Fruit fly (Drosophila melanogaster) whole organism, prepupa: ENCODE measurements around the gene tara.
A peak's percentile ranks its signal among the peaks of the same experiment; 100 is the strongest.

ENCODE experiments used
- CG10631 ChIP-seq: fragments of 200-800 bp; sonication (Bioruptor generic); optimal IDR thresholded peaks from 2 replicates; lab custom pipeline; 2016; ENCODE audit warnings: missing biosample characterization, missing genetic modification characterization
- CG10669 ChIP-seq: fragments of 200-800 bp; sonication (Bioruptor generic); optimal IDR thresholded peaks from 3 replicates; lab custom pipeline; 2018; ENCODE audit warnings: missing biosample characterization, mild to moderate bottlenecking, missing genetic modification characterization, moderate library complexity
- CG11294 ChIP-seq: fragments of 200-800 bp; sonication (Bioruptor generic); IDR thresholded peaks from 2 replicates; pipeline ENCODE4 v1.3.6; 2022; ENCODE audit warnings: missing biosample characterization, missing genetic modification characterization
- CG11762 ChIP-seq: fragments of 200-800 bp; sonication (Bioruptor generic); optimal IDR thresholded peaks from 3 replicates; lab custom pipeline; 2016; ENCODE audit warnings: missing biosample characterization, missing genetic modification characterization; ENCODE audit not compliant: insufficient read depth
- CG1621 ChIP-seq: fragments of 200-800 bp; sonication (Bioruptor generic); optimal IDR thresholded peaks from 3 replicates; lab custom pipeline; 2018; ENCODE audit warnings: missing biosample characterization, mild to moderate bottlenecking, missing genetic modification characterization
- CG3032 ChIP-seq: fragments of 200-800 bp; optimal IDR thresholded peaks from 2 replicates; lab custom pipeline; 2019; ENCODE audit warnings: missing biosample characterization, mild to moderate bottlenecking, missing genetic modification characterization, moderate library complexity
- CG31627 ChIP-seq: fragments of 200-800 bp; sonication (Bioruptor generic); optimal IDR thresholded peaks from 3 replicates; lab custom pipeline; 2016; ENCODE audit warnings: missing biosample characterization, missing genetic modification characterization
- CG32006 ChIP-seq: fragments of 200-800 bp; sonication (Bioruptor generic); optimal IDR thresholded peaks from 3 replicates; lab custom pipeline; 2017; ENCODE audit warnings: missing biosample characterization, mild to moderate bottlenecking, missing genetic modification characterization
- CG3919 ChIP-seq: fragments of 200-800 bp; sonication (Bioruptor generic); optimal IDR thresholded peaks from 3 replicates; lab custom pipeline; 2016; ENCODE audit warnings: missing biosample characterization, missing genetic modification characterization
- CG4318 ChIP-seq: fragments of 200-800 bp; sonication (Bioruptor generic); optimal IDR thresholded peaks from 3 replicates; lab custom pipeline; 2017; ENCODE audit warnings: missing biosample characterization, mild to moderate bottlenecking, missing genetic modification characterization
- CG6163 ChIP-seq: fragments of 200-800 bp; sonication (Bioruptor generic); IDR thresholded peaks from 3 replicates; pipeline ENCODE4 v1.3.6; 2022; ENCODE audit warnings: missing biosample characterization, missing genetic modification characterization
- CG6276 ChIP-seq: fragments of 200-800 bp; sonication (Bioruptor generic); optimal IDR thresholded peaks from 2 replicates; lab custom pipeline; 2017; ENCODE audit warnings: missing biosample characterization, mild to moderate bottlenecking, missing genetic modification characterization
- CG6808 ChIP-seq: fragments of 200-800 bp; sonication (Bioruptor generic); optimal IDR thresholded peaks from 3 replicates; lab custom pipeline; 2017; ENCODE audit warnings: missing biosample characterization, missing genetic modification characterization, mild to moderate bottlenecking, moderate library complexity, missing genetic modification reagents
- CG6854 ChIP-seq: fragments of 200-800 bp; sonication (Bioruptor generic); optimal IDR thresholded peaks from 2 replicates; lab custom pipeline; 2017; ENCODE audit warnings: missing biosample characterization, mild to moderate bottlenecking, missing genetic modification characterization
- CG7368 ChIP-seq: fragments of 200-800 bp; sonication (Bioruptor generic); optimal IDR thresholded peaks from 3 replicates; lab custom pipeline; 2016; ENCODE audit warnings: missing biosample characterization, missing genetic modification characterization
- CG8632 ChIP-seq: fragments of 200-800 bp; sonication (Bioruptor generic); optimal IDR thresholded peaks from 3 replicates; lab custom pipeline; 2016; ENCODE audit warnings: missing biosample characterization, missing genetic modification characterization
- CG9139 ChIP-seq: fragments of 200-800 bp; sonication (Bioruptor generic); optimal IDR thresholded peaks from 3 replicates; lab custom pipeline; 2017; ENCODE audit warnings: missing biosample characterization, mild to moderate bottlenecking, missing genetic modification characterization
- Eip75B ChIP-seq: fragments of 200-800 bp; sonication (Bioruptor generic); optimal IDR thresholded peaks from 3 replicates; lab custom pipeline; 2016; ENCODE audit warnings: missing biosample characterization, missing genetic modification characterization
- Eip78C ChIP-seq: fragments of 200-800 bp; sonication (Bioruptor generic); peaks from one replicate; lab custom pipeline; 2016; ENCODE audit warnings: missing biosample characterization, missing genetic modification characterization
- Eip93F ChIP-seq: fragments of 200-800 bp; sonication (Bioruptor generic); optimal IDR thresholded peaks from 2 replicates; lab custom pipeline; 2016; ENCODE audit warnings: missing biosample characterization, mild to moderate bottlenecking, missing genetic modification characterization
- Ets21C ChIP-seq: fragments of 200-800 bp; sonication (Bioruptor generic); optimal IDR thresholded peaks from 3 replicates; lab custom pipeline; 2016; ENCODE audit warnings: missing biosample characterization, missing genetic modification characterization
- Ets96B ChIP-seq: fragments of 200-800 bp; optimal IDR thresholded peaks from 2 replicates; lab custom pipeline; 2019; ENCODE audit warnings: missing biosample characterization, mild to moderate bottlenecking, missing genetic modification characterization, moderate library complexity
- Hr38 ChIP-seq: sonication (Bioruptor generic); optimal IDR thresholded peaks from 2 replicates; lab custom pipeline; 2016; ENCODE audit warnings: missing biosample characterization, missing genetic modification characterization
- Hr39 ChIP-seq: fragments of 200-800 bp; sonication (Bioruptor generic); optimal IDR thresholded peaks from 2 replicates; lab custom pipeline; 2016; ENCODE audit warnings: missing biosample characterization, missing genetic modification characterization
- Hr4 ChIP-seq: fragments of 200-800 bp; sonication (Bioruptor generic); optimal IDR thresholded peaks from 3 replicates; lab custom pipeline; 2016; ENCODE audit warnings: missing biosample characterization, missing genetic modification characterization
- Met ChIP-seq: fragments of 200-800 bp; sonication (Bioruptor generic); optimal IDR thresholded peaks from 3 replicates; lab custom pipeline; 2016; ENCODE audit warnings: missing biosample characterization, missing genetic modification characterization
- OdsH ChIP-seq: fragments of 200-800 bp; sonication (Bioruptor generic); optimal IDR thresholded peaks from 3 replicates; lab custom pipeline; 2016; ENCODE audit warnings: missing biosample characterization, missing genetic modification characterization
- Sox14 ChIP-seq: fragments of 200-800 bp; sonication (Bioruptor generic); optimal IDR thresholded peaks from 3 replicates; lab custom pipeline; 2016; ENCODE audit warnings: missing biosample characterization, missing genetic modification characterization
- Sox15 ChIP-seq: fragments of 200-800 bp; sonication (Bioruptor generic); optimal IDR thresholded peaks from 3 replicates; lab custom pipeline; 2016; ENCODE audit warnings: missing biosample characterization, missing genetic modification characterization
- acj6 ChIP-seq: fragments of 200-800 bp; sonication (Bioruptor generic); optimal IDR thresholded peaks from 3 replicates; lab custom pipeline; 2016; ENCODE audit warnings: missing biosample characterization, missing genetic modification characterization
- cyc ChIP-seq: fragments of 200-800 bp; sonication (Bioruptor generic); optimal IDR thresholded peaks from 3 replicates; lab custom pipeline; 2016; ENCODE audit warnings: missing biosample characterization, missing genetic modification characterization
- dac ChIP-seq: fragments of 200-800 bp; sonication (Bioruptor generic); optimal IDR thresholded peaks from 2 replicates; lab custom pipeline; 2017; ENCODE audit warnings: missing biosample characterization, mild to moderate bottlenecking, missing genetic modification characterization
- eg ChIP-seq: fragments of 200-800 bp; sonication (Bioruptor generic); IDR thresholded peaks from 3 replicates; pipeline ENCODE4 v1.3.6; 2022; ENCODE audit warnings: missing biosample characterization, missing genetic modification characterization
- fkh ChIP-seq: fragments of 200-800 bp; sonication (Bioruptor generic); optimal IDR thresholded peaks from 3 replicates; lab custom pipeline; 2017; ENCODE audit warnings: missing biosample characterization, mild to moderate bottlenecking, missing genetic modification characterization, moderate library complexity
- lz ChIP-seq: fragments of 200-800 bp; sonication (Bioruptor generic); optimal IDR thresholded peaks from 3 replicates; lab custom pipeline; 2016; ENCODE audit warnings: missing biosample characterization, missing genetic modification characterization
- salr ChIP-seq, 2 experiments: fragments of 200-800 bp; sonication (Bioruptor generic); optimal IDR thresholded peaks; 3 replicates each; lab custom pipeline; 2016 to 2018; ENCODE audit warnings: missing biosample characterization in 2 of 2, missing genetic modification characterization in 2 of 2, mild to moderate bottlenecking in 1 of 2
- ss ChIP-seq, 2 experiments: fragments of 200-800 bp; sonication (Bioruptor generic); optimal IDR thresholded peaks; 2 replicates in 1 of 2; 3 replicates in 1 of 2; lab custom pipeline; 2017 to 2018; ENCODE audit warnings: mild to moderate bottlenecking in 2 of 2, missing biosample characterization in 2 of 2, missing genetic modification characterization in 2 of 2, moderate library complexity in 1 of 2
- svp ChIP-seq: fragments of 200-800 bp; sonication (Bioruptor generic); peaks from one replicate; lab custom pipeline; 2016; ENCODE audit warnings: missing biosample characterization, missing genetic modification characterization
- topi ChIP-seq: fragments of 200-800 bp; sonication (Bioruptor generic); optimal IDR thresholded peaks from 3 replicates; lab custom pipeline; 2016; ENCODE audit warnings: missing biosample characterization, missing genetic modification characterization
- vri ChIP-seq: fragments of 200-800 bp; sonication (Bioruptor generic); optimal IDR thresholded peaks from 3 replicates; lab custom pipeline; 2016; ENCODE audit warnings: missing biosample characterization, mild to moderate bottlenecking, missing genetic modification characterization

The tara gene

dm6 chr3R:16212859-16213708 is 12.4 kb upstream of the tara start (continued):
- TF ChIP-seq Sox14 (GFP tag; lab: Kevin White, UChicago), result no peak
- TF ChIP-seq svp, result peak; percentile 45
- peak; percentile 59 for TF ChIP-seq CG10631 (GFP tag; lab: Kevin White, UChicago)
- TF ChIP-seq CG6276, result no peak
- TF ChIP-seq CG6163 (GFP tag; lab: Robert Waterston, UW), result no peak; the same call in 2 of the 3 replicates
- TF ChIP-seq Ets96B (tag; lab: Kevin White, UChicago), result peak; percentile 49
- TF ChIP-seq CG3032 (tag; lab: Kevin White, UChicago), result peak; percentile 44
- peak; percentile 80 for TF ChIP-seq CG7368 (GFP tag; lab: Kevin White, UChicago)
- TF ChIP-seq CG10669 (GFP tag; lab: Kevin White, UChicago), result peak; percentile 70
- TF ChIP-seq Hr4 (GFP tag; lab: Kevin White, UChicago), result peak; percentile 35

dm6 chr3R:16213792-16214473 is 11.5 kb upstream of the tara start:
- TF ChIP-seq CG3919 (GFP tag; lab: Kevin White, UChicago) (no peak), CG1621 (tag; lab: Kevin White, UChicago) (no peak), CG3032 (tag; lab: Kevin White, UChicago) (no peak), Eip78C (GFP tag; lab: Kevin White, UChicago) (peak; percentile 66), svp (peak; percentile 36), CG31627 (GFP tag; lab: Kevin White, UChicago) (no peak), Ets96B (tag; lab: Kevin White, UChicago) (peak; percentile 30), Ets21C (GFP tag; lab: Kevin White, UChicago) (no peak), Eip75B (no peak), dac (GFP tag; lab: Kevin White, UChicago) (no peak), CG9139 (GFP tag; lab: Kevin White, UChicago) (no peak), Sox14 (GFP tag; lab: Kevin White, UChicago) (no peak), salr (GFP tag; optimal IDR thresholded peaks at IDR 0.05; lab: Kevin White, UChicago) (no peak), CG6163 (GFP tag; lab: Robert Waterston, UW) (no peak), OdsH (GFP tag; lab: Kevin White, UChicago) (peak; percentile 32), CG6854 (GFP tag; lab: Kevin White, UChicago) (peak; percentile 36), CG8632 (GFP tag; lab: Kevin White, UChicago) (no peak), CG4318 (GFP tag; lab: Kevin White, UChicago) (peak; percentile 32), CG32006 (GFP tag; lab: Kevin White, UChicago) (peak; percentile 45), ss (GFP tag; optimal IDR thresholded peaks at IDR 0.05; lab: Kevin White, UChicago) (no peak), CG10669 (GFP tag; lab: Kevin White, UChicago) (no peak)

dm6 chr3R:16214474-16215318 is 10.8 kb upstream of the tara start:
- TF ChIP-seq Met (GFP tag; lab: Kevin White, UChicago), result peak; percentile 24
- peak; percentile 32 for TF ChIP-seq CG4318 (GFP tag; lab: Kevin White, UChicago)
- TF ChIP-seq CG11762 (GFP tag; lab: Kevin White, UChicago), result no peak
- TF ChIP-seq eg, result no peak
- TF ChIP-seq CG6808 (GFP tag; lab: Kevin White, UChicago), result peak; percentile 29
- peak; percentile 47 for TF ChIP-seq OdsH (GFP tag; lab: Kevin White, UChicago)
- no peak for TF ChIP-seq dac (GFP tag; lab: Kevin White, UChicago)
- TF ChIP-seq CG8632 (GFP tag; lab: Kevin White, UChicago), result no peak
- peak; percentile 31 for TF ChIP-seq topi (GFP tag; lab: Kevin White, UChicago)
- TF ChIP-seq Sox14 (GFP tag; lab: Kevin White, UChicago), result peak; percentile 5
- peak; percentile 83 for TF ChIP-seq Eip78C (GFP tag; lab: Kevin White, UChicago)
- TF ChIP-seq fkh, result no peak
- peak; percentile 2 for TF ChIP-seq CG31627 (GFP tag; lab: Kevin White, UChicago)
- no peak for TF ChIP-seq Hr38
- TF ChIP-seq cyc (GFP tag; lab: Kevin White, UChicago), result peak; percentile 17
- TF ChIP-seq Ets21C (GFP tag; lab: Kevin White, UChicago), result no peak
- TF ChIP-seq Sox15 (GFP tag; lab: Kevin White, UChicago), result no peak
- TF ChIP-seq acj6, result no peak
- no peak for TF ChIP-seq CG11294
- peak; percentile 24 for TF ChIP-seq Hr39
- peak; percentile 15 for TF ChIP-seq lz (GFP tag; lab: Kevin White, UChicago)
- TF ChIP-seq vri (GFP tag; lab: Kevin White, UChicago), result no peak
- TF ChIP-seq CG6276, result peak; percentile 19
- TF ChIP-seq Eip93F, result no peak
- peak; percentile 36 for TF ChIP-seq CG3032 (tag; lab: Kevin White, UChicago)
